Fruit fly (Drosophila melanogaster) whole organism, embryonic: ENCODE results near the gene Dlip1.

ENCODE experiments used
- ATbp ChIP-seq: fragments of 200-800 bp; sonication (Bioruptor generic); optimal IDR thresholded peaks from 2 replicates; lab custom pipeline; 2017; ENCODE audit warnings: missing biosample characterization, mild to moderate bottlenecking, missing genetic modification characterization, missing genetic modification reagents
- Adf1 ChIP-seq: fragments of 200-800 bp; sonication (Bioruptor generic); IDR thresholded peaks from 2 replicates; pipeline ENCODE4 v1.3.6; 2022; ENCODE audit warnings: missing biosample characterization, missing genetic modification characterization
- Bgb ChIP-seq: fragments of 200-800 bp; sonication (Bioruptor generic); IDR thresholded peaks from 2 replicates; pipeline ENCODE4 v1.3.6; 2022; ENCODE audit warnings: missing biosample characterization, missing genetic modification characterization; ENCODE audit not compliant: partially characterized antibody
- CG1024 ChIP-seq: fragments of 200-800 bp; sonication (Bioruptor generic); IDR thresholded peaks from 2 replicates; pipeline ENCODE4 v1.3.6; 2022; ENCODE audit warnings: missing biosample characterization, missing genetic modification characterization
- CG10959 ChIP-seq: fragments of 200-800 bp; sonication (Bioruptor generic); IDR thresholded peaks from 2 replicates; pipeline ENCODE4 v1.3.6; 2022; ENCODE audit warnings: missing biosample characterization, missing genetic modification characterization
- CG11696 ChIP-seq: fragments of 200-800 bp; sonication (Bioruptor generic); IDR thresholded peaks from 2 replicates; pipeline ENCODE4 v1.3.6; 2022; ENCODE audit warnings: missing biosample characterization, missing genetic modification characterization
- CG13287 ChIP-seq: fragments of 200-800 bp; sonication (Bioruptor generic); IDR thresholded peaks from 2 replicates; pipeline ENCODE4 v1.3.6; 2022; ENCODE audit warnings: missing biosample characterization, missing genetic modification characterization; ENCODE audit not compliant: partially characterized antibody
- CG17186 ChIP-seq: fragments of 200-800 bp; sonication (Bioruptor generic); optimal IDR thresholded peaks from 3 replicates; lab custom pipeline; 2017; ENCODE audit warnings: missing biosample characterization, missing genetic modification reagents, missing genetic modification characterization
- CG2116 ChIP-seq: fragments of 200-800 bp; sonication (Bioruptor generic); optimal IDR thresholded peaks from 3 replicates; lab custom pipeline; 2018; ENCODE audit warnings: missing biosample characterization, mild to moderate bottlenecking, missing genetic modification characterization
- CG2712 ChIP-seq: fragments of 200-800 bp; optimal IDR thresholded peaks from 3 replicates; lab custom pipeline; 2019; ENCODE audit warnings: missing biosample characterization, mild to moderate bottlenecking, missing genetic modification characterization, moderate library complexity
- CG3847 ChIP-seq: fragments of 200-800 bp; sonication (Bioruptor generic); IDR thresholded peaks from 2 replicates; pipeline ENCODE4 v1.3.6; 2022; ENCODE audit warnings: missing biosample characterization, missing genetic modification characterization
- CG3995 ChIP-seq: fragments of 200-800 bp; sonication (Bioruptor generic); optimal IDR thresholded peaks from 3 replicates; lab custom pipeline; 2016; ENCODE audit warnings: missing biosample characterization, missing genetic modification characterization
- CG42726 ChIP-seq: fragments of 200-800 bp; sonication (Bioruptor generic); IDR thresholded peaks from 2 replicates; pipeline ENCODE4 v1.3.6; 2022; ENCODE audit warnings: missing biosample characterization, missing genetic modification characterization; ENCODE audit not compliant: partially characterized antibody
- CG4328 ChIP-seq: fragments of 200-800 bp; sonication (Bioruptor generic); optimal IDR thresholded peaks from 3 replicates; lab custom pipeline; 2017; ENCODE audit warnings: missing biosample characterization, missing genetic modification reagents, missing genetic modification characterization
- CG4424 ChIP-seq: fragments of 200-800 bp; sonication (Bioruptor generic); optimal IDR thresholded peaks from 3 replicates; lab custom pipeline; 2016; ENCODE audit warnings: missing biosample characterization, missing genetic modification characterization
- CG4854 ChIP-seq: fragments of 200-800 bp; sonication (Bioruptor generic); optimal IDR thresholded peaks from 2 replicates; lab custom pipeline; 2016; ENCODE audit warnings: missing biosample characterization, missing genetic modification characterization, inconsistent platforms
- CG5180 ChIP-seq: fragments of 200-800 bp; sonication (Bioruptor generic); optimal IDR thresholded peaks from 3 replicates; lab custom pipeline; 2017; ENCODE audit warnings: missing biosample characterization, missing genetic modification characterization, mild to moderate bottlenecking, moderate library complexity, missing genetic modification reagents
- CG6791 ChIP-seq: fragments of 200-800 bp; sonication (Bioruptor generic); IDR thresholded peaks from 3 replicates; pipeline ENCODE4 v1.3.6; 2022; ENCODE audit warnings: missing biosample characterization, missing genetic modification characterization; ENCODE audit not compliant: partially characterized antibody
- CG7987 ChIP-seq: fragments of 200-800 bp; sonication (Bioruptor generic); optimal IDR thresholded peaks from 2 replicates; lab custom pipeline; 2018; ENCODE audit warnings: missing biosample characterization, mild to moderate bottlenecking, missing genetic modification characterization, moderate library complexity
- CG9215 ChIP-seq: fragments of 200-800 bp; sonication (Bioruptor generic); IDR thresholded peaks from 2 replicates; pipeline ENCODE4 v1.3.6; 2022; ENCODE audit warnings: missing biosample characterization, missing genetic modification characterization
- CG9437 ChIP-seq: fragments of 200-800 bp; sonication (Bioruptor generic); optimal IDR thresholded peaks from 2 replicates; lab custom pipeline; 2018; ENCODE audit warnings: missing biosample characterization, mild to moderate bottlenecking, missing genetic modification characterization
- Dfd ChIP-seq, 2 experiments: fragments of >200 bp; optimal IDR thresholded peaks; 2 replicates each; lab custom pipeline; 2017; ENCODE audit warnings: missing biosample characterization in 2 of 2, missing genetic modification characterization in 2 of 2
- E2f2 ChIP-seq: fragments of 200-800 bp; sonication (Bioruptor generic); IDR thresholded peaks from 2 replicates; pipeline ENCODE4 v1.3.6; 2022; ENCODE audit warnings: missing biosample characterization, missing genetic modification characterization
- ERR ChIP-seq: fragments of 200-800 bp; sonication (Bioruptor generic); optimal IDR thresholded peaks from 2 replicates; lab custom pipeline; 2016; ENCODE audit warnings: missing biosample characterization, missing genetic modification characterization
- Eip74EF ChIP-seq, 2 experiments: fragments of 200-800 bp in 1 of 2; fragments of >200 bp in 1 of 2; sonication (Bioruptor generic) in 1 of 2; optimal IDR thresholded peaks; 2 replicates each; lab custom pipeline; 2017 to 2019; ENCODE audit warnings: missing biosample characterization in 2 of 2, missing genetic modification characterization in 2 of 2, mild to moderate bottlenecking in 1 of 2, moderate library complexity in 1 of 2
- Fer1 ChIP-seq: fragments of 200-800 bp; sonication (Bioruptor generic); optimal IDR thresholded peaks from 2 replicates; lab custom pipeline; 2017; ENCODE audit warnings: missing biosample characterization, mild to moderate bottlenecking, missing genetic modification characterization
- HLH4C ChIP-seq: fragments of 200-800 bp; sonication (Bioruptor generic); IDR thresholded peaks from 3 replicates; pipeline ENCODE4 v1.3.6; 2022; ENCODE audit warnings: missing biosample characterization, missing genetic modification characterization; ENCODE audit not compliant: partially characterized antibody
- MESR4 ChIP-seq: fragments of 200-800 bp; sonication (Bioruptor generic); optimal IDR thresholded peaks from 2 replicates; lab custom pipeline; 2018; ENCODE audit warnings: missing biosample characterization, mild to moderate bottlenecking, missing genetic modification characterization, moderate library complexity
- Myb ChIP-seq: fragments of 200-800 bp; sonication (Bioruptor generic); optimal IDR thresholded peaks from 2 replicates; lab custom pipeline; 2016; ENCODE audit warnings: missing biosample characterization, missing genetic modification characterization
- Nf-YC ChIP-seq: fragments of 200-800 bp; optimal IDR thresholded peaks from 3 replicates; lab custom pipeline; 2019; ENCODE audit warnings: missing biosample characterization, mild to moderate bottlenecking, missing genetic modification characterization, moderate library complexity
- Optix ChIP-seq: fragments of 200-800 bp; sonication (Bioruptor generic); IDR thresholded peaks from 3 replicates; pipeline ENCODE4 v1.3.6; 2022; ENCODE audit warnings: missing biosample characterization, missing genetic modification characterization
- Xbp1 ChIP-seq: fragments of 200-800 bp; sonication (Bioruptor generic); optimal IDR thresholded peaks from 3 replicates; lab custom pipeline; 2016; ENCODE audit warnings: missing biosample characterization, mild to moderate bottlenecking, missing genetic modification characterization
- ato ChIP-seq: fragments of 200-800 bp; sonication (Bioruptor generic); IDR thresholded peaks from 2 replicates; pipeline ENCODE4 v1.3.6; 2022; ENCODE audit warnings: missing biosample characterization, missing genetic modification characterization; ENCODE audit not compliant: partially characterized antibody
- bbx ChIP-seq: fragments of 200-800 bp; sonication (Bioruptor generic); IDR thresholded peaks from 2 replicates; pipeline ENCODE4 v1.3.6; 2022; ENCODE audit warnings: missing biosample characterization, missing genetic modification characterization; ENCODE audit not compliant: partially characterized antibody
- corto ChIP-seq: fragments of 200-800 bp; sonication (Bioruptor generic); optimal IDR thresholded peaks from 2 replicates; lab custom pipeline; 2016; ENCODE audit warnings: missing biosample characterization, mild to moderate bottlenecking, missing genetic modification characterization, moderate library complexity
- dan ChIP-seq: fragments of 200-800 bp; sonication (Bioruptor generic); IDR thresholded peaks from 2 replicates; pipeline ENCODE4 v1.3.6; 2022; ENCODE audit warnings: missing biosample characterization, missing genetic modification characterization
- gem ChIP-seq: fragments of 200-800 bp; sonication (Bioruptor generic); optimal IDR thresholded peaks from 2 replicates; lab custom pipeline; 2019; ENCODE audit warnings: missing biosample characterization, mild to moderate bottlenecking, missing genetic modification characterization, moderate library complexity
- inv ChIP-seq: fragments of 200-800 bp; sonication (Bioruptor generic); IDR thresholded peaks from 2 replicates; pipeline ENCODE4 v1.3.6; 2022; ENCODE audit warnings: missing biosample characterization, missing genetic modification characterization; ENCODE audit not compliant: partially characterized antibody
- luna ChIP-seq: fragments of 200-800 bp; sonication (Bioruptor generic); optimal IDR thresholded peaks from 2 replicates; lab custom pipeline; 2016; ENCODE audit warnings: missing biosample characterization, missing genetic modification characterization
- mld ChIP-seq: fragments of 200-800 bp; sonication (Bioruptor generic); IDR thresholded peaks from 3 replicates; pipeline ENCODE4 v1.3.6; 2022; ENCODE audit warnings: missing biosample characterization, missing genetic modification characterization; ENCODE audit not compliant: partially characterized antibody
- nom ChIP-seq: fragments of 200-800 bp; sonication (Bioruptor generic); optimal IDR thresholded peaks from 2 replicates; lab custom pipeline; 2017; ENCODE audit warnings: missing biosample characterization, missing genetic modification characterization, mild to moderate bottlenecking, moderate library complexity, missing genetic modification reagents
- otp ChIP-seq: fragments of 200-800 bp; sonication (Bioruptor generic); IDR thresholded peaks from 3 replicates; pipeline ENCODE4, ENCODE4 v1.3.6; 2022; ENCODE audit warnings: missing biosample characterization, missing genetic modification characterization
- pan ChIP-seq, 4 experiments: fragments of >200 bp in 3 of 4; fragments of 200-800 bp in 1 of 4; sonication (Bioruptor generic) in 1 of 4; optimal IDR thresholded peaks in 3 of 4; IDR thresholded peaks in 1 of 4; 2 replicates each; pipeline versions ENCODE4 v1.3.6 to Lab custom; 2017 to 2022; ENCODE audit warnings: missing biosample characterization in 2 of 4, missing genetic modification characterization in 2 of 4, mixed read lengths in 1 of 4
- pzg ChIP-seq: fragments of 200-800 bp; sonication (Bioruptor generic); optimal IDR thresholded peaks from 3 replicates; lab custom pipeline; 2018; ENCODE audit warnings: missing biosample characterization, mild to moderate bottlenecking, missing genetic modification characterization, moderate library complexity
- row ChIP-seq: fragments of 200-800 bp; sonication (Bioruptor generic); IDR thresholded peaks from 3 replicates; pipeline ENCODE4 v1.3.6; 2022; ENCODE audit warnings: missing biosample characterization, missing genetic modification characterization
- sim ChIP-seq: fragments of 200-800 bp; sonication (Bioruptor generic); IDR thresholded peaks from 2 replicates; pipeline ENCODE4 v1.3.6; 2022; ENCODE audit warnings: missing biosample characterization, missing genetic modification characterization
- so ChIP-seq: fragments of 200-800 bp; sonication (Bioruptor generic); IDR thresholded peaks from 3 replicates; pipeline ENCODE4 v1.3.6; 2022; ENCODE audit warnings: missing biosample characterization, missing genetic modification characterization
- stwl ChIP-seq: fragments of 200-800 bp; sonication (Bioruptor generic); optimal IDR thresholded peaks from 3 replicates; lab custom pipeline; 2018; ENCODE audit warnings: missing biosample characterization, mild to moderate bottlenecking, missing genetic modification characterization, moderate library complexity
- tap ChIP-seq: fragments of 200-800 bp; optimal IDR thresholded peaks from 3 replicates; lab custom pipeline; 2019; ENCODE audit warnings: missing biosample characterization, mild to moderate bottlenecking, missing genetic modification characterization, moderate library complexity
- zen2 ChIP-seq: fragments of 200-800 bp; sonication (Bioruptor generic); IDR thresholded peaks from 3 replicates; pipeline ENCODE4 v1.3.6; 2022; ENCODE audit warnings: missing biosample characterization, missing genetic modification characterization; ENCODE audit not compliant: partially characterized antibody

Gene Dlip1

dm6 chrX:9161912-9162311 is 3.5 kb downstream of the Dlip1 start, which contains the start of the genes Zpr1 and CG44532 (continued):
- TF ChIP-seq luna (no peak), Xbp1 (no peak), ERR (GFP tag; lab: Kevin White, UChicago) (no peak), tap (tag; lab: Kevin White, UChicago) (no peak), corto (GFP tag; lab: Kevin White, UChicago) (no peak), CG42726 (no peak), CG5180 (no peak), row (GFP tag; lab: Robert Waterston, UW) (peak; percentile 32; the same call in 1 of the 3 replicates), sim (GFP tag; lab: Robert Waterston, UW) (no peak), ATbp (GFP tag; lab: Kevin White, UChicago) (no peak), Optix (GFP tag; lab: Robert Waterston, UW) (no peak), CG3847 (no peak), pan (optimal IDR thresholded peaks at IDR 0.05; lab: Kevin White, UChicago) (no peak), pan (GFP tag; optimal IDR thresholded peaks at IDR 0.05 in 1 of 2, IDR thresholded peaks at IDR 0.05 in 1 of 2) (no peak), CG17186 (GFP tag; lab: Kevin White, UChicago) (peak; percentile 39), Nf-YC (tag; lab: Kevin White, UChicago) (no peak), CG6791 (GFP tag; lab: Robert Waterston, UW) (peak; percentile 71), CG11696 (GFP tag; lab: Robert Waterston, UW) (no peak), Dfd (GFP tag; optimal IDR thresholded peaks at IDR 0.05; lab: Kevin White, UChicago) (no peak), CG3995 (GFP tag; lab: Kevin White, UChicago) (peak; percentile 7), bbx (GFP tag; lab: Robert Waterston, UW) (peak; percentile 55; the same call in 1 of the 2 replicates), CG9215 (GFP tag; lab: Robert Waterston, UW) (no peak), gem (tag; lab: Kevin White, UChicago) (no peak), inv (GFP tag; lab: Robert Waterston, UW) (peak; percentile 52), Myb (GFP tag; lab: Kevin White, UChicago) (no peak), dan (GFP tag; lab: Robert Waterston, UW) (no peak), CG4328 (no peak), so (GFP tag; lab: Robert Waterston, UW) (no peak), Fer1 (GFP tag; lab: Kevin White, UChicago) (no peak), CG4854 (no peak), CG1024 (GFP tag; lab: Robert Waterston, UW) (no peak), otp (GFP tag; lab: Robert Waterston, UW) (no peak), pzg (GFP tag; lab: Kevin White, UChicago) (peak; percentile 58), nom (GFP tag; lab: Kevin White, UChicago) (no peak), Eip74EF (GFP tag; optimal IDR thresholded peaks at IDR 0.05; lab: Kevin White, UChicago) (no peak), CG9437 (GFP tag; lab: Kevin White, UChicago) (no peak), E2f2 (GFP tag; lab: Robert Waterston, UW) (peak; percentile 73), Adf1 (GFP tag; lab: Robert Waterston, UW) (no peak), CG7987 (no peak), CG10959 (no peak)

dm6 chrX:9163110-9163509 is 4.7 kb downstream of the Dlip1 start, which contains the start of gene mei-P26:
TSS of gene mei-P26 (plus strand) at chrX:9163255.
- TF ChIP-seq CG2712 (tag; lab: Kevin White, UChicago) = peak; percentile 22
- peak; percentile 36 for TF ChIP-seq CG2116 (GFP tag; lab: Kevin White, UChicago)
- TF ChIP-seq CG6791 (GFP tag; lab: Robert Waterston, UW) = peak; percentile 88
- TF ChIP-seq Bgb (GFP tag; lab: Robert Waterston, UW) = peak; percentile 91
- TF ChIP-seq zen2 (GFP tag; lab: Robert Waterston, UW) = peak; percentile 79
- TF ChIP-seq CG13287 (GFP tag; lab: Robert Waterston, UW) = peak; percentile 86
- peak; percentile 79 for TF ChIP-seq ato (GFP tag; lab: Robert Waterston, UW)
- peak; percentile 73 for TF ChIP-seq MESR4 (GFP tag; lab: Kevin White, UChicago)
- TF ChIP-seq mld (GFP tag; lab: Robert Waterston, UW) = peak; percentile 74; the same call in 1 of the 3 replicates
- peak; percentile 81 for TF ChIP-seq HLH4C (GFP tag; lab: Robert Waterston, UW)
- TF ChIP-seq stwl (tag; lab: Kevin White, UChicago) = peak; percentile 45
- TF ChIP-seq CG4424 (GFP tag; lab: Kevin White, UChicago) = no peak
